Worm (Caenorhabditis elegans): ENCODE measurements around the gene R04A9.6.

The R04A9.6 gene

ce11 chrX:439031-439430 lies 41.7 kb downstream of the R04A9.6 start:
- TF ChIP-seq lin-13 (tag; optimal IDR thresholded peaks at IDR 0.05): no peak
- no peak for TF ChIP-seq bed-3 (GFP tag; optimal IDR thresholded peaks at IDR 0.05)
- TF ChIP-seq unc-120 (tag; optimal IDR thresholded peaks at IDR 0.05; ENCODE audit: poor library complexity, severe bottlenecking): no peak
- TF ChIP-seq nhr-28 (tag; optimal IDR thresholded peaks at IDR 0.05): no peak
- TF ChIP-seq mls-2 (tag; optimal IDR thresholded peaks at IDR 0.05): no peak
- no peak for TF ChIP-seq flh-1 (GFP tag; optimal IDR thresholded peaks at IDR 0.05)
- no peak for TF ChIP-seq nhr-76 (tag; optimal IDR thresholded peaks at IDR 0.05)
- no peak for TF ChIP-seq ceh-39 (tag; optimal IDR thresholded peaks at IDR 0.05)
- no peak for TF ChIP-seq sem-2 (GFP tag; optimal IDR thresholded peaks at IDR 0.05)
- no peak for TF ChIP-seq cnd-1 (tag; optimal IDR thresholded peaks at IDR 0.05)
- no peak for TF ChIP-seq nhr-237 (tag; optimal IDR thresholded peaks at IDR 0.05)
- no peak for TF ChIP-seq ces-1 (GFP tag; optimal IDR thresholded peaks at IDR 0.05)

ce11 chrX:440420-440819 lies 43.1 kb downstream of the R04A9.6 start:
- TF ChIP-seq elt-1 (tag; optimal IDR thresholded peaks at IDR 0.05; ENCODE audit: borderline replicate concordance, insufficient read depth) (no peak), zip-8 (tag; optimal IDR thresholded peaks at IDR 0.05) (no peak), drap-1 (GFP tag; optimal IDR thresholded peaks at IDR 0.05) (no peak), ceh-43 (GFP tag; optimal IDR thresholded peaks at IDR 0.05) (no peak), tbx-8 (GFP tag; optimal IDR thresholded peaks at IDR 0.05) (no peak), sem-2 (GFP tag; optimal IDR thresholded peaks at IDR 0.05) (no peak), lin-32 (GFP tag; optimal IDR thresholded peaks at IDR 0.05) (no peak), mep-1 (tag; optimal IDR thresholded peaks at IDR 0.05) (no peak), ztf-11 (tag; optimal IDR thresholded peaks at IDR 0.05) (no peak), sptf-1 (tag; optimal IDR thresholded peaks at IDR 0.05) (no peak), elt-3 (tag; optimal IDR thresholded peaks at IDR 0.05) (no peak), mls-2 (tag; optimal IDR thresholded peaks at IDR 0.05) (no peak), lin-13 (tag; optimal IDR thresholded peaks at IDR 0.05) (no peak), unc-62 (GFP tag; optimal IDR thresholded peaks at IDR 0.05) (no peak), cnd-1 (tag; optimal IDR thresholded peaks at IDR 0.05) (no peak)

ce11 chrX:449820-450219 lies 52.5 kb downstream of the R04A9.6 start, which contains the start of gene F52D1.2:
Gene F52D1.2 (minus strand): TSS chrX:450212.
- TF ChIP-seq ceh-43 (GFP tag; optimal IDR thresholded peaks at IDR 0.05) (no peak), nhr-28 (tag; optimal IDR thresholded peaks at IDR 0.05) (no peak), pha-4 (tag; optimal IDR thresholded peaks at IDR 0.05) (no peak), snpc-4 (tag; optimal IDR thresholded peaks at IDR 0.05) (no peak), mep-1 (tag; optimal IDR thresholded peaks at IDR 0.05) (no peak), lin-32 (GFP tag; optimal IDR thresholded peaks at IDR 0.05) (no peak), elt-1 (tag; optimal IDR thresholded peaks at IDR 0.05; ENCODE audit: borderline replicate concordance, insufficient read depth) (no peak), nhr-76 (tag; optimal IDR thresholded peaks at IDR 0.05) (no peak), sptf-1 (tag; optimal IDR thresholded peaks at IDR 0.05) (no peak), lsy-2 (tag; optimal IDR thresholded peaks at IDR 0.05) (no peak), blmp-1 (tag; optimal IDR thresholded peaks at IDR 0.05) (no peak), elt-3 (tag; optimal IDR thresholded peaks at IDR 0.05) (no peak), flh-1 (GFP tag; optimal IDR thresholded peaks at IDR 0.05) (no peak), ces-1 (GFP tag; optimal IDR thresholded peaks at IDR 0.05) (no peak), unc-62 (GFP tag; optimal IDR thresholded peaks at IDR 0.05) (no peak), ztf-11 (tag; optimal IDR thresholded peaks at IDR 0.05) (no peak), cnd-1 (tag; optimal IDR thresholded peaks at IDR 0.05) (no peak), bed-3 (GFP tag; optimal IDR thresholded peaks at IDR 0.05) (no peak), unc-120 (tag; optimal IDR thresholded peaks at IDR 0.05; ENCODE audit: poor library complexity, severe bottlenecking) (no peak), ham-2 (GFP tag; optimal IDR thresholded peaks at IDR 0.05) (no peak)
